Fruit fly (Drosophila melanogaster) whole organism, embryonic: ENCODE measurements around the gene CG11155.

Source experiments
- CG10274 ChIP-seq: fragments of 200-800 bp; sonication (Bioruptor generic); optimal IDR thresholded peaks from 3 replicates; lab custom pipeline; 2017; ENCODE audit warnings: missing biosample characterization, mild to moderate bottlenecking, missing genetic modification characterization
- CG11695 ChIP-seq: fragments of 200-800 bp; sonication (Bioruptor generic); IDR thresholded peaks from 3 replicates; pipeline ENCODE4 v1.3.6; 2022; ENCODE audit warnings: missing biosample characterization, missing genetic modification characterization
- CG12155 ChIP-seq: fragments of 200-800 bp; sonication (Bioruptor generic); optimal IDR thresholded peaks from 3 replicates; lab custom pipeline; 2016; ENCODE audit warnings: missing biosample characterization, missing genetic modification characterization
- CG12744 ChIP-seq: fragments of 200-800 bp; sonication (Bioruptor generic); optimal IDR thresholded peaks from 2 replicates; lab custom pipeline; 2016; ENCODE audit warnings: missing biosample characterization, missing genetic modification characterization
- CG13775 ChIP-seq: fragments of 200-800 bp; sonication (Bioruptor generic); optimal IDR thresholded peaks from 3 replicates; lab custom pipeline; 2017; ENCODE audit warnings: missing biosample characterization, mild to moderate bottlenecking, missing genetic modification characterization
- CG14965 ChIP-seq: fragments of 200-800 bp; sonication (Bioruptor generic); optimal IDR thresholded peaks from 2 replicates; lab custom pipeline; 2016; ENCODE audit warnings: missing biosample characterization, missing genetic modification characterization, borderline replicate concordance
- CG1529 ChIP-seq: fragments of 200-800 bp; sonication (Bioruptor generic); optimal IDR thresholded peaks from 3 replicates; lab custom pipeline; 2018; ENCODE audit warnings: missing biosample characterization, missing genetic modification characterization
- CG17912 ChIP-seq: fragments of 200-800 bp; sonication (Bioruptor generic); optimal IDR thresholded peaks from 2 replicates; lab custom pipeline; 2018; ENCODE audit warnings: missing biosample characterization, mild to moderate bottlenecking, missing genetic modification characterization
- CG18599 ChIP-seq: fragments of 200-800 bp; sonication (Bioruptor generic); optimal IDR thresholded peaks from 3 replicates; lab custom pipeline; 2017; ENCODE audit warnings: missing biosample characterization, missing genetic modification characterization, mild to moderate bottlenecking, moderate library complexity, missing genetic modification reagents
- CG2129 ChIP-seq: fragments of 200-800 bp; sonication (Bioruptor generic); IDR thresholded peaks from 2 replicates; pipeline ENCODE4 v1.3.6; 2022; ENCODE audit warnings: missing biosample characterization, missing genetic modification characterization; ENCODE audit not compliant: partially characterized antibody
- CG31441 ChIP-seq: fragments of 200-800 bp; sonication (Bioruptor generic); IDR thresholded peaks from 2 replicates; pipeline ENCODE4 v1.3.6; 2022; ENCODE audit warnings: missing biosample characterization, missing genetic modification characterization
- CG3281 ChIP-seq: fragments of 200-800 bp; sonication (Bioruptor generic); optimal IDR thresholded peaks from 3 replicates; lab custom pipeline; 2017; ENCODE audit warnings: missing biosample characterization, mild to moderate bottlenecking, missing genetic modification characterization
- CG34376 ChIP-seq: fragments of 200-800 bp; sonication (Bioruptor generic); optimal IDR thresholded peaks from 2 replicates; lab custom pipeline; 2018; ENCODE audit warnings: missing biosample characterization, mild to moderate bottlenecking, missing genetic modification characterization
- CG4404 ChIP-seq: fragments of 200-800 bp; sonication (Bioruptor generic); IDR thresholded peaks from 2 replicates; pipeline ENCODE4 v1.3.6; 2022; ENCODE audit warnings: missing biosample characterization, missing genetic modification characterization
- CG4730 ChIP-seq: fragments of 200-800 bp; sonication (Bioruptor generic); IDR thresholded peaks from 2 replicates; pipeline ENCODE4 v1.3.6; 2022; ENCODE audit warnings: missing biosample characterization, missing genetic modification characterization
- CG4854 ChIP-seq: fragments of 200-800 bp; sonication (Bioruptor generic); optimal IDR thresholded peaks from 2 replicates; lab custom pipeline; 2016; ENCODE audit warnings: missing biosample characterization, missing genetic modification characterization, inconsistent platforms
- CG5180 ChIP-seq: fragments of 200-800 bp; sonication (Bioruptor generic); optimal IDR thresholded peaks from 3 replicates; lab custom pipeline; 2017; ENCODE audit warnings: missing biosample characterization, missing genetic modification characterization, mild to moderate bottlenecking, moderate library complexity, missing genetic modification reagents
- CG6765 ChIP-seq: fragments of 200-800 bp; sonication (Bioruptor generic); optimal IDR thresholded peaks from 3 replicates; lab custom pipeline; 2017; ENCODE audit warnings: missing biosample characterization, mild to moderate bottlenecking, missing genetic modification characterization
- CG7745 ChIP-seq: fragments of 200-800 bp; sonication (Bioruptor generic); optimal IDR thresholded peaks from 2 replicates; lab custom pipeline; 2018; ENCODE audit warnings: missing biosample characterization, mild to moderate bottlenecking, missing genetic modification characterization, moderate library complexity
- CG9727 ChIP-seq: fragments of 200-800 bp; sonication (Bioruptor generic); optimal IDR thresholded peaks from 3 replicates; lab custom pipeline; 2017; ENCODE audit warnings: missing biosample characterization, mild to moderate bottlenecking, missing genetic modification characterization
- CG9797 ChIP-seq: fragments of 200-800 bp; sonication (Bioruptor generic); optimal IDR thresholded peaks from 3 replicates; lab custom pipeline; 2018; ENCODE audit warnings: missing biosample characterization, mild to moderate bottlenecking, missing genetic modification characterization
- D19B ChIP-seq: fragments of 200-800 bp; sonication (Bioruptor generic); optimal IDR thresholded peaks from 2 replicates; lab custom pipeline; 2017; ENCODE audit warnings: missing biosample characterization, mild to moderate bottlenecking, missing genetic modification characterization
- Dp ChIP-seq: fragments of 200-800 bp; sonication (Bioruptor generic); optimal IDR thresholded peaks from 2 replicates; lab custom pipeline; 2018; ENCODE audit warnings: missing biosample characterization, mild to moderate bottlenecking, missing genetic modification characterization, moderate library complexity
- Fer1 ChIP-seq: fragments of 200-800 bp; sonication (Bioruptor generic); optimal IDR thresholded peaks from 2 replicates; lab custom pipeline; 2017; ENCODE audit warnings: missing biosample characterization, mild to moderate bottlenecking, missing genetic modification characterization
- HLHmδ ChIP-seq: fragments of 200-800 bp; sonication (Bioruptor generic); optimal IDR thresholded peaks from 2 replicates; lab custom pipeline; 2018; ENCODE audit warnings: missing biosample characterization, mild to moderate bottlenecking, missing genetic modification characterization, moderate library complexity
- Mes4 ChIP-seq: fragments of 200-800 bp; sonication (Bioruptor generic); optimal IDR thresholded peaks from 2 replicates; lab custom pipeline; 2016; ENCODE audit warnings: missing biosample characterization, missing genetic modification characterization
- NC2α ChIP-seq: fragments of 200-800 bp; sonication (Bioruptor generic); optimal IDR thresholded peaks from 2 replicates; lab custom pipeline; 2016; ENCODE audit warnings: missing biosample characterization, missing genetic modification characterization
- NC2β ChIP-seq: fragments of 200-800 bp; sonication (Bioruptor generic); optimal IDR thresholded peaks from 2 replicates; lab custom pipeline; 2016; ENCODE audit warnings: missing biosample characterization, missing genetic modification characterization
- Ptx1 ChIP-seq: fragments of 200-800 bp; sonication (Bioruptor generic); IDR thresholded peaks from 2 replicates; pipeline ENCODE4 v1.3.6; 2022; ENCODE audit warnings: missing biosample characterization, missing genetic modification characterization
- Rx ChIP-seq: fragments of 200-800 bp; sonication (Bioruptor generic); IDR thresholded peaks from 2 replicates; pipeline ENCODE4 v1.3.6; 2022; ENCODE audit warnings: missing biosample characterization, missing genetic modification characterization
- Spps ChIP-seq: fragments of 200-800 bp; sonication (Bioruptor generic); optimal IDR thresholded peaks from 2 replicates; lab custom pipeline; 2018; ENCODE audit warnings: missing biosample characterization, mild to moderate bottlenecking, missing genetic modification characterization
- Sry-δ ChIP-seq: fragments of 200-800 bp; sonication (Bioruptor generic); optimal IDR thresholded peaks from 2 replicates; lab custom pipeline; 2016; ENCODE audit warnings: missing biosample characterization, missing genetic modification characterization
- Usf ChIP-seq: fragments of 200-800 bp; sonication (Bioruptor generic); optimal IDR thresholded peaks from 2 replicates; lab custom pipeline; 2017; ENCODE audit warnings: missing genotype, missing biosample characterization, missing genetic modification characterization
- YL-1 ChIP-seq: fragments of 200-800 bp; sonication (Bioruptor generic); optimal IDR thresholded peaks from 3 replicates; lab custom pipeline; 2017; ENCODE audit warnings: missing biosample characterization, mild to moderate bottlenecking, missing genetic modification characterization
- dmrt99B ChIP-seq: fragments of 200-800 bp; sonication (Bioruptor generic); optimal IDR thresholded peaks from 2 replicates; lab custom pipeline; 2018; ENCODE audit warnings: missing biosample characterization, mild to moderate bottlenecking, missing genetic modification characterization, moderate library complexity
- ewg ChIP-seq: fragments of 200-800 bp; sonication (Bioruptor generic); optimal IDR thresholded peaks from 3 replicates; lab custom pipeline; 2017; ENCODE audit warnings: mild to moderate bottlenecking, missing biosample characterization, missing genetic modification reagents, missing genetic modification characterization
- fd102C ChIP-seq: fragments of 200-800 bp; sonication (Bioruptor generic); optimal IDR thresholded peaks from 2 replicates; lab custom pipeline; 2018; ENCODE audit warnings: missing biosample characterization, mild to moderate bottlenecking, missing genetic modification characterization, moderate library complexity
- fd64A ChIP-seq: fragments of 200-800 bp; sonication (Bioruptor generic); optimal IDR thresholded peaks from 3 replicates; lab custom pipeline; 2018; ENCODE audit warnings: missing biosample characterization, mild to moderate bottlenecking, missing genetic modification characterization
- her ChIP-seq: fragments of 200-800 bp; sonication (Bioruptor generic); optimal IDR thresholded peaks from 2 replicates; lab custom pipeline; 2016; ENCODE audit warnings: missing biosample characterization, missing genetic modification characterization
- pan ChIP-seq, 4 experiments: fragments of >200 bp in 3 of 4; fragments of 200-800 bp in 1 of 4; sonication (Bioruptor generic) in 1 of 4; optimal IDR thresholded peaks in 3 of 4; IDR thresholded peaks in 1 of 4; 2 replicates each; pipeline versions ENCODE4 v1.3.6 to Lab custom; 2017 to 2022; ENCODE audit warnings: missing biosample characterization in 2 of 4, missing genetic modification characterization in 2 of 4, mixed read lengths in 1 of 4
- phol ChIP-seq: fragments of 200-800 bp; sonication (Bioruptor generic); optimal IDR thresholded peaks from 3 replicates; lab custom pipeline; 2018; ENCODE audit warnings: missing biosample characterization, mild to moderate bottlenecking, missing genetic modification characterization, moderate library complexity
- pros ChIP-seq: fragments of 200-800 bp; sonication (Bioruptor generic); optimal IDR thresholded peaks from 3 replicates; lab custom pipeline; 2019; ENCODE audit warnings: missing biosample characterization, mild to moderate bottlenecking, missing genetic modification characterization, moderate library complexity
- shn ChIP-seq: fragments of 200-800 bp; sonication (Bioruptor generic); optimal IDR thresholded peaks from 3 replicates; lab custom pipeline; 2016; ENCODE audit warnings: missing biosample characterization, missing genetic modification characterization
- sna ChIP-seq: fragments of 200-800 bp; sonication (Bioruptor generic); IDR thresholded peaks from 2 replicates; pipeline ENCODE4 v1.3.6; 2022; ENCODE audit warnings: missing biosample characterization, missing genetic modification characterization; ENCODE audit not compliant: partially characterized antibody
- ssp ChIP-seq: fragments of 200-800 bp; sonication (Bioruptor generic); IDR thresholded peaks from 2 replicates; pipeline ENCODE4 v1.3.6; 2022; ENCODE audit warnings: missing biosample characterization, missing genetic modification characterization
- stwl ChIP-seq: fragments of 200-800 bp; sonication (Bioruptor generic); optimal IDR thresholded peaks from 3 replicates; lab custom pipeline; 2018; ENCODE audit warnings: missing biosample characterization, mild to moderate bottlenecking, missing genetic modification characterization, moderate library complexity
- tna ChIP-seq: fragments of 200-800 bp; sonication (Bioruptor generic); IDR thresholded peaks from 2 replicates; pipeline ENCODE4 v1.3.6; 2022; ENCODE audit warnings: missing biosample characterization, missing genetic modification characterization; ENCODE audit not compliant: partially characterized antibody
- vvl ChIP-seq: fragments of 200-800 bp; sonication (Bioruptor generic); IDR thresholded peaks from 2 replicates; pipeline ENCODE4 v1.3.6; 2022; ENCODE audit warnings: missing biosample characterization, missing genetic modification characterization
- wdn ChIP-seq: fragments of 200-800 bp; sonication (Bioruptor generic); IDR thresholded peaks from 2 replicates; pipeline ENCODE4 v1.3.6; 2022; ENCODE audit warnings: missing biosample characterization, missing genetic modification characterization
- wek ChIP-seq: fragments of 200-800 bp; sonication (Bioruptor generic); optimal IDR thresholded peaks from 3 replicates; lab custom pipeline; 2018; ENCODE audit warnings: missing biosample characterization, mild to moderate bottlenecking, missing genetic modification characterization, moderate library complexity

The CG11155 gene

DNA sequence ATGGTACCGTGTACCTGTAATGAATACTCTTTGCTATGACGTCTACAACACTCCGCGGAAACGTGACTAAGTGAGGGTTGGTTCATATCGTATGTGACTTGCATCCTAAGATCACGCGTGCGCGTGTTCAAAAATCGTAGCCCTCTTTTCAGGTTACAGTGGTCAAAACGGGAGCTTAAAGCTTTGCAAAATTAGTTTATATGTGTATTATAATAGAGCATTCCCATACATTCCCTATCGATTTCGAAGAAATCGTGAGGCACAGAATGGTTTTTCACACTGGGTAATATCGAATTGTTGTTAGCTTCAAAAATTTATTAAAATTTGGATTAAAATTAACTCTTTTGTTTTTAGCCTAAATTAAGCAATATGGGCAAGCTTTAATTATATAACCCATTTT, 20.1 kb downstream of the CG11155 start (continued):
- TF ChIP-seq CG13775 (GFP tag; lab: Kevin White, UChicago): no peak
- no peak for TF ChIP-seq pan (optimal IDR thresholded peaks at IDR 0.05; lab: Kevin White, UChicago)
- no peak for TF ChIP-seq pan (GFP tag; optimal IDR thresholded peaks at IDR 0.05 in 1 of 2, IDR thresholded peaks at IDR 0.05 in 1 of 2)
- no peak for TF ChIP-seq fd64A (GFP tag; lab: Kevin White, UChicago)
- no peak for TF ChIP-seq CG4854 (GFP tag; lab: Kevin White, UChicago)
- TF ChIP-seq sna (GFP tag; lab: Robert Waterston, UW): no peak
- TF ChIP-seq CG9727 (GFP tag; lab: Kevin White, UChicago): no peak
- no peak for TF ChIP-seq vvl (GFP tag; lab: Robert Waterston, UW)
- TF ChIP-seq her (GFP tag; lab: Kevin White, UChicago): no peak
- no peak for TF ChIP-seq Ptx1 (GFP tag; lab: Robert Waterston, UW)
- no peak for TF ChIP-seq CG12155 (GFP tag; lab: Kevin White, UChicago)
- TF ChIP-seq CG31441 (GFP tag; lab: Robert Waterston, UW): peak; percentile 37; the same call in 1 of the 2 replicates
- TF ChIP-seq wek: no peak
- TF ChIP-seq CG18599 (GFP tag; lab: Kevin White, UChicago): no peak
- peak; percentile 95 for TF ChIP-seq ssp
- TF ChIP-seq NC2β (GFP tag; lab: Kevin White, UChicago): no peak
- TF ChIP-seq wdn (GFP tag; lab: Robert Waterston, UW): no peak
- peak; percentile 22 for TF ChIP-seq YL-1 (GFP tag; lab: Kevin White, UChicago)
- TF ChIP-seq Dp: no peak
- TF ChIP-seq CG7745 (tag; lab: Kevin White, UChicago): no peak
- no peak for TF ChIP-seq CG14965 (GFP tag; lab: Kevin White, UChicago)
- TF ChIP-seq fd102C: no peak
- no peak for TF ChIP-seq Mes4 (GFP tag; lab: Kevin White, UChicago)
- TF ChIP-seq Fer1 (GFP tag; lab: Kevin White, UChicago): no peak
- TF ChIP-seq CG1529: no peak
- no peak for TF ChIP-seq CG4730 (GFP tag; lab: Robert Waterston, UW)
- no peak for TF ChIP-seq dmrt99B (tag; lab: Kevin White, UChicago)
- no peak for TF ChIP-seq Spps (tag; lab: Kevin White, UChicago)
- TF ChIP-seq CG34376 (GFP tag; lab: Kevin White, UChicago): peak; percentile 27
- no peak for TF ChIP-seq HLHmδ (GFP tag; lab: Kevin White, UChicago)
- no peak for TF ChIP-seq CG2129 (GFP tag; lab: Robert Waterston, UW)
- TF ChIP-seq Sry-δ: peak; percentile 28
- no peak for TF ChIP-seq CG10274 (GFP tag; lab: Kevin White, UChicago)
- peak; percentile 12 for TF ChIP-seq CG6765 (GFP tag; lab: Kevin White, UChicago)
- TF ChIP-seq CG12744 (GFP tag; lab: Kevin White, UChicago): no peak
- peak; percentile 27 for TF ChIP-seq D19B
- TF ChIP-seq CG11695 (GFP tag; lab: Robert Waterston, UW): 0 out of 3 replicates have a peak, but pooled peaks have one; percentile 32
- TF ChIP-seq CG9797 (GFP tag; lab: Kevin White, UChicago): no peak
- TF ChIP-seq CG3281: no peak
- TF ChIP-seq CG5180: no peak
- peak; percentile 7 for TF ChIP-seq phol (tag; lab: Kevin White, UChicago)
- no peak for TF ChIP-seq Rx (GFP tag; lab: Robert Waterston, UW)
- TF ChIP-seq stwl (tag; lab: Kevin White, UChicago): no peak
- no peak for TF ChIP-seq shn (GFP tag; lab: Kevin White, UChicago)
- TF ChIP-seq NC2α (GFP tag; lab: Kevin White, UChicago): no peak
- peak; percentile 32 for TF ChIP-seq CG17912 (GFP tag; lab: Kevin White, UChicago)
- peak; percentile 93 for TF ChIP-seq ewg
- no peak for TF ChIP-seq tna (GFP tag; lab: Robert Waterston, UW)
- no peak for TF ChIP-seq CG4404 (GFP tag; lab: Robert Waterston, UW)
- no peak for TF ChIP-seq pros (GFP tag; lab: Kevin White, UChicago)
- no peak for TF ChIP-seq Usf (GFP tag; lab: Kevin White, UChicago)
